Fruit fly (Drosophila melanogaster): ENCODE data around the gene CG33725.

DNA sequence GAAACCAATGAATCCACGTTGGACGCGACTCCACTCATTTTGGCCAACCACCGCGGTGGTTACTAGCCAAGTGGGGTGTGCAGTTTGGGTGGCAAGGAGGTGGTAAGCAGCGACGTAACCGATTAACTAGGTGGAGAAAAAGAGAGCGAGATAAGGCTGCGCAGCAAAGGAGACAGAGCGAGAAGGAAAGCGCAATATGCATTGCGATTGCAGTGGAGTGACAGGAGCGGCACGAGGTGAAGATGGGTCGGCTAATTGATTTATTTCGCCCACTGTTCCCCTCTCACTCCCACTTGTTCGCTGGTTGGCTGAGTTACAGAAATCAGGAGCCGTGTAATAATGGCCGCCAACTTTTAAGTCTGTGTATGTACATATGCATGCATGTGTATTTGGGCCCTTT is 48.7 kb upstream of the CG33725 start:
- TF ChIP-seq CG10654 (GFP tag; optimal IDR thresholded peaks at IDR 0.05) = no peak
- TF ChIP-seq sd (tag; optimal IDR thresholded peaks at IDR 0.05) = no peak
- TF ChIP-seq tin (GFP tag; optimal IDR thresholded peaks at IDR 0.05) = no peak
- TF ChIP-seq CG3281 (GFP tag; optimal IDR thresholded peaks at IDR 0.05) = no peak
- no peak for TF ChIP-seq lmd (GFP tag; IDR thresholded peaks at IDR 0.05)
- TF ChIP-seq CG5180 (GFP tag; optimal IDR thresholded peaks at IDR 0.05) = no peak
- TF ChIP-seq pb (GFP tag; optimal IDR thresholded peaks at IDR 0.05) = no peak
- TF ChIP-seq scrt (GFP tag; optimal IDR thresholded peaks at IDR 0.05) = no peak
- TF ChIP-seq HmgD (GFP tag; optimal IDR thresholded peaks at IDR 0.05) = no peak
- TF ChIP-seq Hsf (GFP tag; optimal IDR thresholded peaks at IDR 0.05) = no peak
- no peak for TF ChIP-seq CG1602 (GFP tag; optimal IDR thresholded peaks at IDR 0.05)
- TF ChIP-seq CG18476 (GFP tag; optimal IDR thresholded peaks at IDR 0.05) = no peak
